Worm (Caenorhabditis elegans) whole organism, L3 larva: ENCODE data around the gene ras-2.

Experiments used
- R02D3.7 ChIP-seq: fragments of 150-350 bp; optimal IDR thresholded peaks from 2 replicates; lab custom pipeline; 2014; ENCODE audit warnings: missing biosample characterization, missing genetic modification characterization
- ZK546.5 ChIP-seq: sonication (generic microtip); optimal IDR thresholded peaks from 2 replicates; lab custom pipeline; 2017; ENCODE audit warnings: missing biosample characterization, missing genetic modification characterization
- aly-2 ChIP-seq: fragments of 150-350 bp; optimal IDR thresholded peaks from 2 replicates; lab custom pipeline; 2014; ENCODE audit warnings: missing biosample characterization, missing genetic modification characterization
- ama-1 ChIP-seq: fragments of 150-350 bp; optimal IDR thresholded peaks from 2 replicates; lab custom pipeline; 2018
- ceh-16 ChIP-seq: sonication (generic microtip); optimal IDR thresholded peaks from 2 replicates; lab custom pipeline; 2017; ENCODE audit warnings: missing biosample characterization, missing genetic modification characterization
- ceh-28 ChIP-seq: fragments of 150-350 bp; optimal IDR thresholded peaks from 2 replicates; lab custom pipeline; 2014; ENCODE audit warnings: missing biosample characterization, missing genetic modification reagents, missing genetic modification characterization
- ceh-82 ChIP-seq: fragments of 150-350 bp; optimal IDR thresholded peaks from 2 replicates; lab custom pipeline; 2014; ENCODE audit warnings: missing biosample characterization, missing genetic modification characterization
- ceh-9 ChIP-seq: sonication (generic microtip); optimal IDR thresholded peaks from 2 replicates; lab custom pipeline; 2018; ENCODE audit warnings: missing biosample characterization, missing genetic modification characterization
- daf-12 ChIP-seq: fragments of 150-350 bp; optimal IDR thresholded peaks from 2 replicates; lab custom pipeline; 2014; ENCODE audit warnings: missing biosample characterization, missing genetic modification reagents, missing genetic modification characterization
- egl-27 ChIP-seq: sonication (generic microtip); optimal IDR thresholded peaks from 4 replicates; lab custom pipeline; 2017; ENCODE audit warnings: missing biosample characterization, missing genetic modification reagents, missing genetic modification characterization
- egl-5 ChIP-seq: fragments of 150-350 bp; optimal IDR thresholded peaks from 2 replicates; lab custom pipeline; 2017; ENCODE audit warnings: missing biosample characterization, missing genetic modification reagents, missing genetic modification characterization, inconsistent platforms
- elt-1 ChIP-seq: fragments of 150-350 bp; optimal IDR thresholded peaks from 2 replicates; lab custom pipeline; 2014; ENCODE audit warnings: missing biosample characterization, missing genetic modification characterization
- elt-2 ChIP-seq: sonication (generic microtip); optimal IDR thresholded peaks from 2 replicates; lab custom pipeline; 2016; ENCODE audit warnings: missing genetic modification reagents, mild to moderate bottlenecking, missing genetic modification characterization, missing compliant biosample characterization
- elt-3 ChIP-seq, 3 experiments: fragments of 150-350 bp in 1 of 3; sonication (generic microtip) in 2 of 3; optimal IDR thresholded peaks; 2 replicates in 2 of 3; 4 replicates in 1 of 3; lab custom pipeline; 2014 to 2017; ENCODE audit warnings: missing biosample characterization in 3 of 3, missing genetic modification characterization in 3 of 3
- eor-1 ChIP-seq, 2 experiments: fragments of 150-350 bp; optimal IDR thresholded peaks; 2 replicates each; lab custom pipeline; 2014 to 2018; ENCODE audit warnings: missing biosample characterization in 2 of 2, missing genetic modification characterization in 2 of 2
- fkh-10 ChIP-seq: sonication (generic microtip); optimal IDR thresholded peaks from 2 replicates; lab custom pipeline; 2017; ENCODE audit warnings: missing biosample characterization, missing genetic modification reagents, missing genetic modification characterization
- fkh-2 ChIP-seq: fragments of 150-350 bp; optimal IDR thresholded peaks from 2 replicates; lab custom pipeline; 2014; ENCODE audit warnings: missing biosample characterization, missing genetic modification reagents, missing genetic modification characterization
- fos-1 ChIP-seq: fragments of 150-350 bp; optimal IDR thresholded peaks from 2 replicates; lab custom pipeline; 2014; ENCODE audit warnings: missing biosample characterization, missing genetic modification characterization
- hmg-11 ChIP-seq: sonication (generic microtip); optimal IDR thresholded peaks from 2 replicates; lab custom pipeline; 2016; ENCODE audit warnings: missing genetic modification characterization, missing compliant biosample characterization
- jun-1 ChIP-seq: fragments of 150-350 bp; optimal IDR thresholded peaks from 2 replicates; lab custom pipeline; 2014; ENCODE audit warnings: missing biosample characterization, missing genetic modification reagents, missing genetic modification characterization
- lin-15B ChIP-seq: fragments of 150-350 bp; optimal IDR thresholded peaks from 2 replicates; lab custom pipeline; 2014; ENCODE audit warnings: missing biosample characterization, missing genetic modification characterization
- lin-39 ChIP-seq: fragments of 150-350 bp; optimal IDR thresholded peaks from 2 replicates; lab custom pipeline; 2018; ENCODE audit warnings: missing biosample characterization, missing genetic modification reagents, missing genetic modification characterization
- lsy-12 ChIP-seq: sonication (generic microtip); optimal IDR thresholded peaks from 2 replicates; lab custom pipeline; 2016; ENCODE audit warnings: mild to moderate bottlenecking, missing genetic modification characterization, missing compliant biosample characterization
- mdl-1 ChIP-seq: fragments of 150-350 bp; optimal IDR thresholded peaks from 2 replicates; lab custom pipeline; 2014; ENCODE audit warnings: missing biosample characterization, missing genetic modification characterization
- mml-1 ChIP-seq: fragments of 150-350 bp; sonication (generic microtip); optimal IDR thresholded peaks from 3 replicates; lab custom pipeline; 2014; ENCODE audit warnings: missing biosample characterization, missing genetic modification characterization
- nfya-1 ChIP-seq: sonication (generic microtip); optimal IDR thresholded peaks from 2 replicates; lab custom pipeline; 2017; ENCODE audit warnings: missing genetic modification characterization, mild to moderate bottlenecking, missing compliant biosample characterization, antibody characterized with exemption, moderate library complexity; ENCODE audit not compliant: insufficient read depth
- nhr-11 ChIP-seq: fragments of 150-350 bp; optimal IDR thresholded peaks from 2 replicates; lab custom pipeline; 2014; ENCODE audit warnings: missing biosample characterization, missing genetic modification characterization
- nhr-12 ChIP-seq: fragments of 150-350 bp; optimal IDR thresholded peaks from 2 replicates; lab custom pipeline; 2014; ENCODE audit warnings: missing biosample characterization, missing genetic modification characterization
- nhr-237 ChIP-seq: fragments of 150-350 bp; optimal IDR thresholded peaks from 2 replicates; lab custom pipeline; 2014; ENCODE audit warnings: missing biosample characterization, missing genetic modification characterization
- nhr-25 ChIP-seq: sonication (generic microtip); optimal IDR thresholded peaks from 2 replicates; lab custom pipeline; 2017; ENCODE audit warnings: missing biosample characterization, missing genetic modification characterization
- nhr-28 ChIP-seq: fragments of 150-350 bp; optimal IDR thresholded peaks from 2 replicates; lab custom pipeline; 2014; ENCODE audit warnings: missing biosample characterization, missing genetic modification characterization
- nhr-43 ChIP-seq: sonication (generic microtip); optimal IDR thresholded peaks from 2 replicates; lab custom pipeline; 2016; ENCODE audit warnings: mild to moderate bottlenecking, missing genetic modification characterization, missing compliant biosample characterization; ENCODE audit not compliant: poor library complexity, severe bottlenecking
- nhr-67 ChIP-seq: fragments of 150-350 bp; optimal IDR thresholded peaks from 2 replicates; lab custom pipeline; 2014; ENCODE audit warnings: missing biosample characterization, missing genetic modification characterization
- nhr-76 ChIP-seq: fragments of 150-350 bp; sonication (generic microtip); optimal IDR thresholded peaks from 5 replicates; lab custom pipeline; 2014; ENCODE audit warnings: missing biosample characterization, missing genetic modification characterization
- nhr-77 ChIP-seq: fragments of 150-350 bp; optimal IDR thresholded peaks from 2 replicates; lab custom pipeline; 2014; ENCODE audit warnings: missing biosample characterization, missing genetic modification characterization
- pha-4 ChIP-seq: fragments of 150-350 bp; optimal IDR thresholded peaks from 2 replicates; lab custom pipeline; 2014; ENCODE audit warnings: missing biosample characterization, missing genetic modification reagents, missing genetic modification characterization
- pqm-1 ChIP-seq: fragments of 150-350 bp; optimal IDR thresholded peaks from 2 replicates; lab custom pipeline; 2017; ENCODE audit warnings: missing biosample characterization, missing genetic modification characterization, inconsistent platforms
- sea-2 ChIP-seq: fragments of 150-350 bp; sonication (generic microtip); optimal IDR thresholded peaks from 4 replicates; lab custom pipeline; 2014; ENCODE audit warnings: missing biosample characterization, missing genetic modification reagents, missing genetic modification characterization
- skn-1 ChIP-seq: fragments of 150-350 bp; optimal IDR thresholded peaks from 2 replicates; lab custom pipeline; 2014; ENCODE audit warnings: missing biosample characterization, missing genetic modification characterization
- tbx-2 ChIP-seq: sonication (generic microtip); optimal IDR thresholded peaks from 2 replicates; lab custom pipeline; 2016; ENCODE audit warnings: mild to moderate bottlenecking, missing genetic modification characterization, missing compliant biosample characterization
- unc-39 ChIP-seq: sonication (generic microtip); optimal IDR thresholded peaks from 4 replicates; lab custom pipeline; 2017; ENCODE audit warnings: missing biosample characterization, missing genetic modification characterization
- unc-62 ChIP-seq: fragments of 150-350 bp; sonication (generic microtip); optimal IDR thresholded peaks from 4 replicates; lab custom pipeline; 2014; ENCODE audit warnings: missing biosample characterization, missing genetic modification reagents, missing genetic modification characterization
- zag-1 ChIP-seq: fragments of 150-350 bp; optimal IDR thresholded peaks from 2 replicates; lab custom pipeline; 2014; ENCODE audit warnings: missing biosample characterization, missing genetic modification characterization
- ztf-11 ChIP-seq: fragments of 150-350 bp; optimal IDR thresholded peaks from 2 replicates; lab custom pipeline; 2014; ENCODE audit warnings: missing biosample characterization, missing genetic modification characterization
- ztf-4 ChIP-seq: fragments of 150-350 bp; optimal IDR thresholded peaks from 2 replicates; lab custom pipeline; 2014; ENCODE audit warnings: missing biosample characterization, missing genetic modification characterization

ras-2 gene

DNA sequence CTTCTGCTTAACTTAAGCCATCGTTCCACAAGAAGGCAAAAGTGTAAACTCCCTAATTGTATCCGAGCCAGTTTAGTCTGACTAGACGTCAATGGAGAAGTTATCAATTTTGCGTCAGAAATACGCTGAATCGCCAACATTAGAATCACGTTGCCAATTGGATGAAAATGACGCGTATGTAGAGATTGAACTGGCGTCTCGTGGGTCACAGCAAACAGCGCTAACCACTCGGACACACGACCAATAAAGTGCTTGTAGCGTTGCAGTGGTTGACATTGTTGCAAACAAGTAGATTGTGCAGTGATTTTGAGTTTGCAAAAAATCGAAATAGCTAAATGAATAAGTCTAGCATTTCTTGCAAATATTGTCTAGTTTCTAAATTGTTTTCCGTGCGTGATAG is 50.3 kb downstream of the ras-2 start:
- TF ChIP-seq nhr-76 (tag; lab: Kevin White, UChicago) (peak; percentile 20), elt-1 (no peak), ceh-9 (tag; lab: Kevin White, UChicago) (no peak), pha-4 (tag; lab: Kevin White, UChicago) (peak; percentile 81), nhr-43 (tag; lab: Kevin White, UChicago) (peak; percentile 90), nfya-1 (tag; lab: Kevin White, UChicago) (peak; percentile 73), nhr-77 (tag; lab: Kevin White, UChicago) (no peak), egl-5 (peak; percentile 29), unc-62 (no peak), aly-2 (no peak), elt-3 (tag; optimal IDR thresholded peaks at IDR 0.05; lab: Kevin White, UChicago) (peak in 1 of 3 experiments; percentile 65), elt-2 (tag; lab: Kevin White, UChicago) (peak; percentile 52), daf-12 (tag; lab: Kevin White, UChicago) (no peak), mdl-1 (tag; lab: Kevin White, UChicago) (peak; percentile 26), mml-1 (tag; lab: Kevin White, UChicago) (no peak), nhr-12 (tag; lab: Kevin White, UChicago) (no peak), lsy-12 (peak; percentile 43), ama-1 (lab: Kevin White, UChicago) (peak; percentile 42), nhr-28 (tag; lab: Kevin White, UChicago) (no peak), ZK546.5 (no peak), R02D3.7 (tag; lab: Kevin White, UChicago) (no peak), ztf-11 (no peak), eor-1 (tag; optimal IDR thresholded peaks at IDR 0.05; lab: Kevin White, UChicago) (no peak), pqm-1 (tag; lab: Kevin White, UChicago) (peak; percentile 38), unc-39 (tag; lab: Kevin White, UChicago) (no peak), nhr-25 (tag; lab: Kevin White, UChicago) (peak; percentile 66), lin-39 (peak; percentile 89), tbx-2 (peak; percentile 57), ceh-16 (tag; lab: Kevin White, UChicago) (no peak), sea-2 (GFP tag; lab: Kevin White, UChicago) (no peak), jun-1 (tag; lab: Kevin White, UChicago) (peak; percentile 56), fkh-10 (GFP tag; lab: Kevin White, UChicago) (no peak), nhr-237 (tag; lab: Kevin White, UChicago) (no peak), egl-27 (tag; lab: Kevin White, UChicago) (peak; percentile 60), hmg-11 (no peak), ceh-82 (no peak), fos-1 (tag; lab: Kevin White, UChicago) (no peak), ztf-4 (tag; lab: Kevin White, UChicago) (peak; percentile 40), fkh-2 (no peak), lin-15B (tag; lab: Kevin White, UChicago) (peak; percentile 28), nhr-11 (tag; lab: Kevin White, UChicago) (no peak), skn-1 (tag; lab: Kevin White, UChicago) (peak; percentile 79), zag-1 (tag; lab: Kevin White, UChicago) (no peak), nhr-67 (tag; lab: Kevin White, UChicago) (no peak), ceh-28 (tag; lab: Kevin White, UChicago) (no peak)
- TF ChIP-seq, all 47 proteins: peak for 19

ce11 chrIII:4688965-4689364 is 50.9 kb downstream of the ras-2 start, which contains the start of gene ppat-1:
Gene ppat-1, plus strand, starts transcription at chrIII:4689280.
- TF ChIP-seq elt-2 (tag; lab: Kevin White, UChicago), result peak; percentile 41
- TF ChIP-seq elt-1, result no peak
